Worm (Caenorhabditis elegans): ENCODE results near the gene ttr-49.
A peak's percentile ranks its signal among the peaks of the same experiment; 100 is the strongest.
"Not testable (repeated sequence)": the region's sequence is repeated elsewhere in the genome, so short reads cannot be mapped to it uniquely, and the experiment has no call there.

The ttr-49 gene

ce11 chrV:9356345-9356744 lies at the start of gene ttr-49:
ttr-49 (minus strand) TSS chrV:9356515.
- no peak for TF ChIP-seq dao-5 (tag; optimal IDR thresholded peaks at IDR 0.05)
- TF ChIP-seq him-1 (tag; optimal IDR thresholded peaks at IDR 0.05): no peak
- TF ChIP-seq W03F9.2 (tag; optimal IDR thresholded peaks at IDR 0.05): no peak

ce11 chrV:9399886-9400373 lies 43.6 kb upstream of the ttr-49 start, which contains the start of gene trpp-4:
trpp-4 (plus strand) TSS chrV:9400327.
- TF ChIP-seq W03F9.2 (tag; optimal IDR thresholded peaks at IDR 0.05) (no peak), him-1 (tag; optimal IDR thresholded peaks at IDR 0.05) (no peak), dao-5 (tag; optimal IDR thresholded peaks at IDR 0.05) (no peak)

- TF ChIP-seq dao-5 (tag; optimal IDR thresholded peaks at IDR 0.05) (no peak), him-1 (tag; optimal IDR thresholded peaks at IDR 0.05) (no peak), W03F9.2 (tag; optimal IDR thresholded peaks at IDR 0.05) (no peak)
Observed at ce11 chrV:9394938-9395639, 38.8 kb upstream of the ttr-49 start.

DNA sequence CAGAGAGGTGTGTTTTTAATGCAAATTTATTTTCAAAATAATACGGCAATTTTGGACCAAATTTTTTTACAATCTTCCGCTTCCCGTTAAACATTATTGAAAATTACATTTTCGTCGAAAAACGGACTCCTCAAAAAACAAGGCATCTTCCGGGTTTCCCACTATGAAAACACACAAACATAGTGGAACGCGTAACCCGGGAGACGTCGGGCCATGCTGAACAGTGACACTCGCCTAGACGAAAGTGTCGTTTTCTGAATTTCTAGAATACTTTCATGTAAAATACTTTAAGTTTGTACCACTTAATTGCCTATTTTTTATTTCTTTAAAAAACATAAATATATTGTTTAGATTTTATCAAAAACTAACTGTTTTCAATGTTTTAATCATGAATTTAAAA lies 35.6 kb upstream of the ttr-49 start:
- no peak for TF ChIP-seq him-1 (tag; optimal IDR thresholded peaks at IDR 0.05)
- no peak for TF ChIP-seq W03F9.2 (tag; optimal IDR thresholded peaks at IDR 0.05)
- no peak for TF ChIP-seq dao-5 (tag; optimal IDR thresholded peaks at IDR 0.05)

ce11 chrV:9386143-9386542 lies 29.8 kb upstream of the ttr-49 start, which contains the start of gene hum-2:
hum-2 (plus strand) TSS chrV:9386175.
- TF ChIP-seq dao-5 (tag; optimal IDR thresholded peaks at IDR 0.05): no peak
- no peak for TF ChIP-seq him-1 (tag; optimal IDR thresholded peaks at IDR 0.05)
- no peak for TF ChIP-seq W03F9.2 (tag; optimal IDR thresholded peaks at IDR 0.05)

ce11 chrV:9384949-9385348 lies 28.6 kb upstream of the ttr-49 start:
- no peak for TF ChIP-seq dao-5 (tag; optimal IDR thresholded peaks at IDR 0.05)
- no peak for TF ChIP-seq him-1 (tag; optimal IDR thresholded peaks at IDR 0.05)
- TF ChIP-seq W03F9.2 (tag; optimal IDR thresholded peaks at IDR 0.05): no peak

DNA sequence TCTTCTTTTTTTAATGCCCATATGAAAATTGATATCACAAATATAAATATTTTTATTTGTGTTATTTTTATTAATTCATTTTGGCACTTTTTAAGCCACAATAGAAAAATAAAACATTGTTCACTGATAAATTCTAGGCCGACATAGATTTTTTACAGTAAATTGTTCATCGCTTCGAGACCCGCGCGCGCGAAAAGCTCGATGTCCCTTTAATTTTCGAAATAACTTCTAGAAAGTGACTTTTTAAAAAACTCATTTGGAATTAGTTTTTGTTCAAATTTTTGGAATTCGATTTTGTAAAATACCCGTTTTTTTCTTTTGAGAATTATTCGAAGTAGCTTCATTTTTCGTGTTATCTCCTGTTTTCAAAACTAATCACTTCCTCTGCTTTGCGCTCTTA lies 28.0 kb upstream of the ttr-49 start:
- TF ChIP-seq dao-5 (tag; optimal IDR thresholded peaks at IDR 0.05) (no peak), W03F9.2 (tag; optimal IDR thresholded peaks at IDR 0.05) (no peak), him-1 (tag; optimal IDR thresholded peaks at IDR 0.05) (no peak)

- TF ChIP-seq W03F9.2 (tag; optimal IDR thresholded peaks at IDR 0.05) (peak; percentile 54), him-1 (tag; optimal IDR thresholded peaks at IDR 0.05) (no peak), dao-5 (tag; optimal IDR thresholded peaks at IDR 0.05) (no peak)
Observed at ce11 chrV:9382538-9383328, 26.4 kb upstream of the ttr-49 start.

DNA sequence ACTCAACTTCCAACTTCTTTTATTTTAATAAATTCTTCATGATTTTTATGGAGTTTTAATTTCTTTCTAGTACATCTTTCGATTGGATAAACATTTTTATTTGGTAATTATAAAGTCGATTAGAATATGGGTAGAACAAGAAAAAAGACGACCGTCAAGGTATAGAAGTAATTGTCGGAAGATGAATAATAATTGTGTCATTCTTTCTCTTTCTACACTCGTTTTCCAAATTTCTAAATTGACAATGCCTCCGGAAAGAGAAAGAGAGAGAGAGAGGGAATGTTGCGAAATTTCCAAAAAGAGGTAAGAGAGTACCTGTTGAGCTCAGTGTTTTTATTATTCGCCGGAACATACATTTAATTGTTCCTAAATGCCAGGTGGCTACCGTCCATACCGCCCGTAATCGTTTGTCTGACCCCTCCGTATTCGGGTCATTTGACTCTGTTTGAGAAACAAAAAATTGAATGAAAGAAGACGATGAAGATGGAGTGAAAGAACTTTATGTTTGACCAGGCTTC lies 25.6 kb upstream of the ttr-49 start, which contains the start of gene E02C12.12:
E02C12.12 (minus strand) TSS at position 468 of the 518 bp plus-strand sequence.
- no peak for TF ChIP-seq him-1 (tag; optimal IDR thresholded peaks at IDR 0.05)
- no peak for TF ChIP-seq W03F9.2 (tag; optimal IDR thresholded peaks at IDR 0.05)
- no peak for TF ChIP-seq dao-5 (tag; optimal IDR thresholded peaks at IDR 0.05)

- TF ChIP-seq him-1, dao-5, W03F9.2 (tag; optimal IDR thresholded peaks at IDR 0.05): not testable (repeated sequence)
Observed at ce11 chrV:9379808-9380207, 23.5 kb upstream of the ttr-49 start, which contains the start of gene E02C12.11. E02C12.11 (minus strand) TSS chrV:9379908.

- TF ChIP-seq dao-5 (tag; optimal IDR thresholded peaks at IDR 0.05): no peak
- TF ChIP-seq W03F9.2 (tag; optimal IDR thresholded peaks at IDR 0.05): no peak
- TF ChIP-seq him-1 (tag; optimal IDR thresholded peaks at IDR 0.05): no peak
Observed at ce11 chrV:9378335-9378734, 22.0 kb upstream of the ttr-49 start, which contains the start of gene E02C12.10. E02C12.10 (minus strand) TSS chrV:9378409.

DNA sequence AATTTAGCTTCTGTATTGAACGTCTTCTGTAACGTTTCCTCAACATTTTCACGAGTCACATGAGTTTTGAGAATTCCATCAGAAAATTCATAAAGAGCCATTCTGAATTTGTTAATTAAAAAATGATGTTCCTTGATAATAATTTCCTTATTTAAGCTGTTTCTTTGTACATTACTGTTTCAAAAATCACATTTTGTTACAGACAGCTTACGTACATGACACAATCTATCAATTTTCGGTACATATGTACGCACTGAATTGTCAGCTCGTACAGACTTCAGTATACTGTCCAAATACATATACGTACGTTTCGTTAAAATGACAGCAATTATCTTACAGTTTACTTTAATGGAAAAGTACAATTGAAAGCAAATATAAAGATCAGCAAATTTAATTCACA lies 20.1 kb upstream of the ttr-49 start, which contains the start of gene E02C12.19:
E02C12.19 (minus strand) TSS at position 101 of the 400 bp plus-strand sequence.
- TF ChIP-seq dao-5 (tag; optimal IDR thresholded peaks at IDR 0.05) (no peak), him-1 (tag; optimal IDR thresholded peaks at IDR 0.05) (no peak), W03F9.2 (tag; optimal IDR thresholded peaks at IDR 0.05) (no peak)

ce11 chrV:9375378-9375777 lies 19.1 kb upstream of the ttr-49 start, which contains the start of gene E02C12.9:
E02C12.9 (minus strand) TSS chrV:9375478.
- TF ChIP-seq him-1 (tag; optimal IDR thresholded peaks at IDR 0.05) (no peak), W03F9.2 (tag; optimal IDR thresholded peaks at IDR 0.05) (no peak), dao-5 (tag; optimal IDR thresholded peaks at IDR 0.05) (no peak)

All from whole organism, L4/young adult.